Fruit fly (Drosophila melanogaster): Measurements from ENCODE around the gene CG32266.

CG32266 gene

DNA sequence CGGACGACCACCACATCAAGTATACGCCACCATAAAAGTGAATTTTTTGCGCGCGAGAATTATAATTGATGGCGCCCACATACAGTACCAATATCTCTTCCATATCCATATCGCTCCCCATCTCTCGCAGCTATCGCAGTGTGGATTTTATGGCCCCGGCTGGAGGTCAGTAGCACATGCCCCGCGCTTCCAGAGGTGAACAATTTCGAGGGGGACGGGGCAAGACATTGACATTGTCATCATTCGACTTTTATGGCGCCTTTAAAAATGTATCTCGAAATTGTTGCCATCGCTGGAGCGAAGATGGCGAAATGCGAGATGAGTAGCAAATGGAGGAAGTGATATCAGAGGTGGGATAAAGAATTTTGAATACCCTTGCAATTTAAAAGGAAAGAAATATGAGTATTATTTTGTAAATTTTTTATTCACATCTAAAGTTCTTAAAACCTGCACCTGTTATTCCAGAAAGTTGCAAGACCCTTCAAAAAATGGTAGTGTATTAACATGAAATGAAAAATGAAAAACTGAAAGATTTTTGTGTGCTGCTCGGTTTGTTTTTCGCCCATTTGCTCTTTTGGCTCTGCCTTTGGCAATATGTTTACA is 30.1 kb upstream of the CG32266 start (continued):
- TF ChIP-seq CG11456 (GFP tag; IDR thresholded peaks at IDR 0.05) (peak; percentile 69), seq (GFP tag; IDR thresholded peaks at IDR 0.05) (peak; percentile 31; the same call in 1 of the 2 replicates), CG14014 (GFP tag; IDR thresholded peaks at IDR 0.05) (peak; percentile 56; the same call in 1 of the 2 replicates), CG18262 (tag; optimal IDR thresholded peaks at IDR 0.05) (no peak), BEAF-32 (GFP tag; optimal IDR thresholded peaks at IDR 0.05) (no peak), CG15696 (tag; optimal IDR thresholded peaks at IDR 0.05) (no peak), mam (GFP tag; optimal IDR thresholded peaks at IDR 0.05) (peak; percentile 60), gcm2 (GFP tag; optimal IDR thresholded peaks at IDR 0.05) (peak; percentile 15), CG10147 (GFP tag; optimal IDR thresholded peaks at IDR 0.05) (peak; percentile 31), Xbp1 (GFP tag; optimal IDR thresholded peaks at IDR 0.05) (peak; percentile 9), grau (tag; optimal IDR thresholded peaks at IDR 0.05) (peak; percentile 62), ase (GFP tag; IDR thresholded peaks at IDR 0.05) (peak; percentile 44; the same call in 2 of the 3 replicates), CG31388 (GFP tag; optimal IDR thresholded peaks at IDR 0.05) (no peak), bowl (GFP tag; IDR thresholded peaks at IDR 0.05) (no peak), CG2120 (GFP tag; optimal IDR thresholded peaks at IDR 0.05) (peak; percentile 75), CG6689 (GFP tag; IDR thresholded peaks at IDR 0.05) (0 out of 2 replicates have a peak, but pooled peaks have one; percentile 11), H2.0 (GFP tag; IDR thresholded peaks at IDR 0.05) (0 out of 2 replicates have a peak, but pooled peaks have one; percentile 2), abd-A (tag; optimal IDR thresholded peaks at IDR 0.05) (peak; percentile 89), Atf3 (GFP tag; optimal IDR thresholded peaks at IDR 0.05) (no peak), CG30020 (tag; optimal IDR thresholded peaks at IDR 0.05) (no peak), CoRest (tag; optimal IDR thresholded peaks at IDR 0.05) (peak; percentile 56), psq (GFP tag; optimal IDR thresholded peaks at IDR 0.05) (no peak), CG13424 (tag; optimal IDR thresholded peaks at IDR 0.05) (peak; percentile 40), Camta (GFP tag; optimal IDR thresholded peaks at IDR 0.05) (peak; percentile 28), Eip74EF (GFP tag; optimal IDR thresholded peaks at IDR 0.05) (peak in 1 of 2 experiments; percentile 24), CG11504 (tag; optimal IDR thresholded peaks at IDR 0.05) (peak; percentile 60), CG12391 (tag; optimal IDR thresholded peaks at IDR 0.05) (peak; percentile 28), CG12299 (tag; optimal IDR thresholded peaks at IDR 0.05) (no peak), lilli (GFP tag; optimal IDR thresholded peaks at IDR 0.05) (peak; percentile 31), Sox102F (GFP tag; optimal IDR thresholded peaks at IDR 0.05) (peak; percentile 35), ftz-f1 (GFP tag; optimal IDR thresholded peaks at IDR 0.05) (peak; percentile 91), Bteb2 (GFP tag; optimal IDR thresholded peaks at IDR 0.05) (peak; percentile 31), Meics (GFP tag; optimal IDR thresholded peaks at IDR 0.05) (peak; percentile 55), lmd (GFP tag; IDR thresholded peaks at IDR 0.05) (peak; percentile 58), ems (GFP tag; optimal IDR thresholded peaks at IDR 0.05) (peak; percentile 50), sens (GFP tag) (peak; percentile 69), dysf (GFP tag; IDR thresholded peaks at IDR 0.05) (peak; percentile 74; the same call in 2 of the 3 replicates), CG14667 (GFP tag; IDR thresholded peaks at IDR 0.05) (0 out of 2 replicates have a peak, but pooled peaks have one; percentile 13), HLH3B (GFP tag; IDR thresholded peaks at IDR 0.05) (peak; percentile 22; the same call in 1 of the 2 replicates), Blimp-1 (GFP tag; optimal IDR thresholded peaks at IDR 0.05) (no peak), H15 (GFP tag; IDR thresholded peaks at IDR 0.05) (0 out of 3 replicates have a peak, but pooled peaks have one; percentile 10), crc (GFP tag; optimal IDR thresholded peaks at IDR 0.05) (peak; percentile 30), Atf6 (GFP tag; IDR thresholded peaks at IDR 0.05) (peak; percentile 59), Fer1 (GFP tag; optimal IDR thresholded peaks at IDR 0.05) (peak; percentile 21), eyg (GFP tag; optimal IDR thresholded peaks at IDR 0.05) (peak; percentile 3), sd (tag; optimal IDR thresholded peaks at IDR 0.05) (peak; percentile 96), Sox100B (GFP tag; optimal IDR thresholded peaks at IDR 0.05) (peak; percentile 1), Nf-YB (GFP tag; optimal IDR thresholded peaks at IDR 0.05) (peak; percentile 15), CG12155 (GFP tag; optimal IDR thresholded peaks at IDR 0.05) (peak; percentile 7), Nf-YC (tag; optimal IDR thresholded peaks at IDR 0.05) (no peak)

All from whole organism, embryonic.